Fruit fly (Drosophila melanogaster): ENCODE measurements around the gene CG8892.

DNA sequence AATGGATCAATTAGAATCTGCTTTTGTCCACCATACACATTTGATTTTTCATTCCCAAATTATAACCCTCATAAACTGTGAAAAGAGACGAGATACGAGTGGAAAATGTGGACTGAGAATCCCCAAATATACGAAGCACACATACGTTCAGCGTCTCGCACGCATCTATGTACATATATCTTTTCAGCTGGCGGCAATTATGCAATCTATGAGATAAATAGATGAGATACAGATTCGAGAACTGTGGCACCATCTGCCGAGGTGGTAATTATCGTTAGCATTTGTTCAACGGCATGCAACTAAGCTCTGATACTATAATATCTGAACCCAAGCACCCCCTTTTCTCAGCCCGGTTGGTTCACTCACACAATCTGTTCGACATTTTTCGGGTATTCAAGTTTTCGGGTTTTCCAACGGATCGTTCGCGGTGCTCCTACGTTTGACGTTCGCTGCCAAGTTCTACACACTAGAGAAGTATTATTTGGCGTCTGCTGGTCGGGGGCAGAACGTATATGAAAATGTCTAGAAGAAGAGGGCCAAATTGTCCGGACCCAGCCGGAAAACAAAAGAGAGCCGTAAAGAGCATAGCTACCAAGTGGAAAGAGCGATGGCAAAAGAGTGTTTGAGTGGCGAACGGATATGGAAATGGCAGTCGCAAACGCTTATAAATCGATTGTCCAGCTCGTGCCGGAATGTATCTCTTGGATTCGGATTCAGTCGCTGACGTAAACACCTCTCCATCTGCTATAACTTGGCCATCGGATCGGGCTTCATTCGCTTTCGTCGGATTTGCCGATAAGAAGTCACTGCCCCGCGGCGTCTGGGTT lies 13.8 kb upstream of the CG8892 start:
- TF ChIP-seq CG10348 (GFP tag; IDR thresholded peaks at IDR 0.05) (no peak), fd96Ca (GFP tag; IDR thresholded peaks at IDR 0.05) (no peak), CG15710 (tag; optimal IDR thresholded peaks at IDR 0.05) (no peak), EcR (GFP tag; optimal IDR thresholded peaks at IDR 0.05) (no peak), CG32121 (GFP tag; IDR thresholded peaks at IDR 0.05) (no peak), rn (GFP tag; IDR thresholded peaks at IDR 0.05) (no peak), gl (tag; optimal IDR thresholded peaks at IDR 0.05) (no peak), Snoo (tag; optimal IDR thresholded peaks at IDR 0.05) (no peak), CG8301 (tag; optimal IDR thresholded peaks at IDR 0.05) (no peak), CG14655 (GFP tag; optimal IDR thresholded peaks at IDR 0.05) (no peak), CG13204 (GFP tag; optimal IDR thresholded peaks at IDR 0.05) (no peak), CG17806 (tag; optimal IDR thresholded peaks at IDR 0.05) (no peak)
